Worm (Caenorhabditis elegans) whole organism, early embryonic: ENCODE results near the gene F21G4.1.

ENCODE experiments used
- B0310.2 ChIP-seq: sonication (generic microtip); optimal IDR thresholded peaks from 2 replicates; lab custom pipeline; 2016; ENCODE audit warnings: mild to moderate bottlenecking, missing genetic modification characterization, missing compliant biosample characterization
- ama-1 ChIP-seq: fragments of 150-350 bp; optimal IDR thresholded peaks from 2 replicates; lab custom pipeline; 2014
- ets-7 ChIP-seq: sonication (generic microtip); optimal IDR thresholded peaks from 2 replicates; lab custom pipeline; 2016; ENCODE audit warnings: missing genotype, missing genetic modification characterization, missing compliant biosample characterization
- flt-1 ChIP-seq: fragments of 200-800 bp; sonication (Bioruptor generic); IDR thresholded peaks from 2 replicates; pipeline ENCODE4 v1.3.6; 2022; ENCODE audit warnings: missing genetic modification characterization, missing compliant biosample characterization
- hmbx-1 ChIP-seq: sonication (generic microtip); optimal IDR thresholded peaks from 2 replicates; lab custom pipeline; 2016; ENCODE audit warnings: mild to moderate bottlenecking, missing genetic modification characterization, missing compliant biosample characterization
- hmg-4 ChIP-seq: fragments of 200-800 bp; sonication (Bioruptor generic); optimal IDR thresholded peaks from 2 replicates; lab custom pipeline; 2018; ENCODE audit warnings: mild to moderate bottlenecking, missing genetic modification characterization, missing compliant biosample characterization
- hnd-1 ChIP-seq: sonication (generic microtip); optimal IDR thresholded peaks from 2 replicates; lab custom pipeline; 2016; ENCODE audit warnings: missing genetic modification characterization, missing compliant biosample characterization
- pes-1 ChIP-seq: fragments of 200-800 bp; sonication (Bioruptor generic); IDR thresholded peaks from 2 replicates; pipeline ENCODE4 v1.3.6; 2022; ENCODE audit warnings: missing genetic modification reagents, missing genetic modification characterization, missing compliant biosample characterization
- tbx-11 ChIP-seq: fragments of 200-800 bp; sonication (Bioruptor generic); IDR thresholded peaks from 2 replicates; pipeline ENCODE4 v1.3.6; 2022; ENCODE audit warnings: missing genetic modification characterization, missing compliant biosample characterization

Gene F21G4.1

DNA sequence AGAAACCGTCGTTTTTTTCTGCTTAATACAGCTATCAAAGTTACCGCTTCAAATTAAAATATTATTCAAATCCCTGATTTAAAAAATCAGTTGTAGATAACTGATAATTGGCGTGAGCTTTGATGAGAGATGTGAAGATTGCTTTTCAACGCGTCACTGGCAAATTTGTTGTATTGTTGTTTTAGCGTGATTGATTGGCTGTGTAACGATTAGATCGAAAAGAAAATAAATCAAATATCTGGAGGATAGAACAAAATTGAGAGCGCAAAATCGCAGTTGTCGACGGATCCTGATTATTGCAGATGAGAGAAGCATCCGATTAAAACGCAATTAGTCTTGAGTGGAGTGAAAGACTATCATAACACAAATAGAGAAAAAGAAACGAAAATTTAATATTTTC lies 51.3 kb downstream of the F21G4.1 start:
- TF ChIP-seq hmg-4 (GFP tag; lab: Kevin White, UChicago) (no peak), hnd-1 (no peak), B0310.2 (tag; lab: Kevin White, UChicago) (no peak), tbx-11 (no peak), pes-1 (no peak), hmbx-1 (tag; lab: Kevin White, UChicago) (no peak), ama-1 (lab: Kevin White, UChicago) (no peak), flt-1 (GFP tag; lab: Robert Waterston, UW) (no peak), ets-7 (tag; lab: Kevin White, UChicago) (no peak)
